Worm (Caenorhabditis elegans) whole organism, mixed stage, embryonic: Measurements from ENCODE around the gene T10G3.3.

Experiments used
- blmp-1 ChIP-seq: fragments of 150-350 bp; optimal IDR thresholded peaks from 2 replicates; lab custom pipeline; 2014; ENCODE audit warnings: missing biosample characterization, missing genetic modification characterization
- ces-1 ChIP-seq: fragments of 150-350 bp; optimal IDR thresholded peaks from 2 replicates; lab custom pipeline; 2014; ENCODE audit warnings: missing biosample characterization, missing genetic modification reagents, missing genetic modification characterization
- cnd-1 ChIP-seq: fragments of 200-800 bp; sonication (Bioruptor generic); optimal IDR thresholded peaks from 2 replicates; lab custom pipeline; 2018; ENCODE audit warnings: mild to moderate bottlenecking, missing genetic modification characterization, missing compliant biosample characterization
- lsy-2 ChIP-seq: fragments of 150-350 bp; optimal IDR thresholded peaks from 2 replicates; lab custom pipeline; 2014; ENCODE audit warnings: missing biosample characterization, missing genetic modification characterization
- mab-5 ChIP-seq: fragments of 150-350 bp; optimal IDR thresholded peaks from 2 replicates; lab custom pipeline; 2014; ENCODE audit warnings: missing biosample characterization, missing genetic modification characterization
- nhr-12 ChIP-seq: fragments of 150-350 bp; optimal IDR thresholded peaks from 2 replicates; lab custom pipeline; 2014; ENCODE audit warnings: missing biosample characterization, missing genetic modification characterization
- nhr-2 ChIP-seq: fragments of 150-350 bp; optimal IDR thresholded peaks from 2 replicates; lab custom pipeline; 2014; ENCODE audit warnings: missing biosample characterization, missing genetic modification characterization
- nhr-28 ChIP-seq: fragments of 150-350 bp; optimal IDR thresholded peaks from 2 replicates; lab custom pipeline; 2014; ENCODE audit warnings: missing biosample characterization, missing genetic modification characterization
- pha-4 ChIP-seq: fragments of 150-350 bp; optimal IDR thresholded peaks from 2 replicates; lab custom pipeline; 2018; ENCODE audit warnings: missing biosample characterization, missing genetic modification reagents, missing genetic modification characterization
- snpc-4 ChIP-seq: fragments of 150-350 bp; optimal IDR thresholded peaks from 2 replicates; lab custom pipeline; 2014; ENCODE audit warnings: missing biosample characterization, missing genetic modification characterization
- unc-39 ChIP-seq: fragments of 150-350 bp; optimal IDR thresholded peaks from 2 replicates; lab custom pipeline; 2014; ENCODE audit warnings: missing biosample characterization, missing genetic modification characterization
- ztf-11 ChIP-seq: fragments of 150-350 bp; optimal IDR thresholded peaks from 2 replicates; lab custom pipeline; 2014; ENCODE audit warnings: missing biosample characterization, missing genetic modification characterization

DNA sequence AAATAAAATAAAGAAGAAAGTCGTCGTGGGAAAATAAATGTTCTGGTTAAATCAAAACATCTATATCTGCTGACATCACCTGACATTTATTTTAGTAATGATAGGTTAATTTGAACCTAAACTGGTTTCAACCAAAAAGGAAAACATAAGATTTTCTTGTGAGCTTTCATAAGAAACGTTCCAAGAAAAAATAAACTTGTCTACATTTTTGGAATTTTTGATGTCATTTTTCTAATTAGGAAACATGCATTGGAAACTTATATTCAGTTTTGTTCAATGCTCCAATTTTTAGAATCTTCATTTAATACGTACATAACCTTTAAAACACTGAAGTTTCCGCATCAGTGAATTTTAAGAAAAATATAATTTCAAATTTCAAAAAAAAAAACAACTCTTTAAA lies 4.3 kb downstream of the T10G3.3 start:
- no peak for TF ChIP-seq nhr-2 (tag; lab: Kevin White, UChicago)
- no peak for TF ChIP-seq ztf-11 (tag; lab: Kevin White, UChicago)
- TF ChIP-seq mab-5 (tag; lab: Kevin White, UChicago), result no peak
- TF ChIP-seq unc-39 (tag; lab: Kevin White, UChicago), result no peak
- no peak for TF ChIP-seq pha-4 (tag; lab: Kevin White, UChicago)
- no peak for TF ChIP-seq nhr-28
- TF ChIP-seq lsy-2 (tag; lab: Kevin White, UChicago), result no peak
- no peak for TF ChIP-seq cnd-1 (tag; lab: Kevin White, UChicago)
- no peak for TF ChIP-seq blmp-1
- no peak for TF ChIP-seq nhr-12 (tag; lab: Kevin White, UChicago)
- TF ChIP-seq snpc-4 (tag; lab: Kevin White, UChicago), result no peak
- no peak for TF ChIP-seq ces-1 (GFP tag; lab: Kevin White, UChicago)
